Worm (Caenorhabditis elegans) whole organism, midembryonic: ENCODE measurements around the gene F43D2.7.

Experiments
- T22C8.4 ChIP-seq: fragments of 200-800 bp; sonication (Bioruptor generic); IDR thresholded peaks from 2 replicates; pipeline ENCODE4 v1.3.6; 2022; ENCODE audit warnings: missing genetic modification characterization, missing compliant biosample characterization
- cog-1 ChIP-seq: sonication (generic microtip); optimal IDR thresholded peaks from 2 replicates; lab custom pipeline; 2016; ENCODE audit warnings: missing genetic modification characterization, missing compliant biosample characterization
- flt-1 ChIP-seq: fragments of 200-800 bp; sonication (Bioruptor generic); IDR thresholded peaks from 2 replicates; pipeline ENCODE4 v1.3.6; 2022; ENCODE audit warnings: missing genetic modification characterization, missing compliant biosample characterization
- klf-2 ChIP-seq: fragments of 200-800 bp; sonication (Bioruptor generic); conservative IDR thresholded peaks from 2 replicates; pipeline ENCODE4 v1.3.6; 2022; ENCODE audit warnings: missing genetic modification reagents, missing genetic modification characterization, missing compliant biosample characterization
- ref-1 ChIP-seq: fragments of 200-800 bp; sonication (Bioruptor generic); conservative IDR thresholded peaks from 2 replicates; pipeline ENCODE4 v1.3.6; 2022; ENCODE audit warnings: missing genetic modification reagents, missing genetic modification characterization, missing compliant biosample characterization
- tab-1 ChIP-seq: fragments of 200-800 bp; sonication (Bioruptor generic); IDR thresholded peaks from 2 replicates; pipeline ENCODE4 v1.3.6; 2022; ENCODE audit warnings: missing genetic modification characterization, missing compliant biosample characterization
- ztf-23 ChIP-seq: fragments of 200-800 bp; sonication (Bioruptor generic); IDR thresholded peaks from 2 replicates; pipeline ENCODE4 v1.3.6; 2022; ENCODE audit warnings: missing genetic modification reagents, missing genetic modification characterization, missing compliant biosample characterization
- ztf-29 ChIP-seq: fragments of 200-800 bp; sonication (Bioruptor generic); IDR thresholded peaks from 2 replicates; pipeline ENCODE4 v1.3.6; 2022; ENCODE audit warnings: missing genetic modification reagents, missing genetic modification characterization, missing compliant biosample characterization

DNA sequence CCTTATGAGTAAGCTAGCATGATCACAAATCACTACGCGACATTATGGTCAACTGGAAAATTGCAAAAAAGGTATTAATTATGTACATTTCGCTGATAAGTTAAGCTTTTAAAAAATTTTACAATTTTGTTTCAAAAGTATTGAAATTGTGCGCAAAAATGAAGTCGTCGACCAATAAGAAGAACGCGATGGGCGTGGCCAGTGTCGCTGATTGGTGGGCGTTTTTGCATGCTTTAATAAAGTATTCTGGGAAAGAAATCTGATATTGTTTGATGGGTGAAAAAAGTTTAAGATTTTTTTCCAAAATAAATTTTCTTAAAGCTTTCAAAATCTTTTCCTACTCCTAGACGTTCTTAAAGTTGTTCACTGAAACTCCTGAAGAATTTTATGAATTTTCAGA, 38.3 kb upstream of the F43D2.7 start:
- TF ChIP-seq T22C8.4 (GFP tag; lab: Robert Waterston, UW) (no peak), ztf-23 (no peak), flt-1 (GFP tag; lab: Robert Waterston, UW) (no peak), klf-2 (GFP tag; lab: Robert Waterston, UW) (no peak), tab-1 (no peak), ref-1 (GFP tag; lab: Robert Waterston, UW) (no peak), cog-1 (no peak), ztf-29 (no peak)
